Worm (Caenorhabditis elegans) whole organism, late embryonic: ENCODE results near the gene srt-53.
A peak's percentile ranks its signal among the peaks of the same experiment; 100 is the strongest.

Experiments used
- K09A11.1 ChIP-seq: sonication (generic microtip); optimal IDR thresholded peaks from 2 replicates; lab custom pipeline; 2017; ENCODE audit warnings: antibody characterized with exemption, mild to moderate bottlenecking, missing genetic modification characterization, missing compliant biosample characterization; ENCODE audit not compliant: insufficient read depth
- T23F11.4 ChIP-seq: fragments of 200-800 bp; sonication (Bioruptor generic); optimal IDR thresholded peaks from 2 replicates; lab custom pipeline; 2018; ENCODE audit warnings: mild to moderate bottlenecking, missing genetic modification characterization, missing compliant biosample characterization
- ahr-1 ChIP-seq: sonication (generic microtip); optimal IDR thresholded peaks from 2 replicates; lab custom pipeline; 2016; ENCODE audit warnings: missing genetic modification characterization, missing compliant biosample characterization
- ceh-14 ChIP-seq: sonication (generic microtip); optimal IDR thresholded peaks from 2 replicates; lab custom pipeline; 2016; ENCODE audit warnings: missing genotype, missing genetic modification characterization, missing compliant biosample characterization
- ceh-18 ChIP-seq: sonication (generic microtip); optimal IDR thresholded peaks from 2 replicates; lab custom pipeline; 2016; ENCODE audit warnings: missing genetic modification characterization, missing compliant biosample characterization
- ceh-2 ChIP-seq: sonication (generic microtip); optimal IDR thresholded peaks from 2 replicates; lab custom pipeline; 2016; ENCODE audit warnings: missing genotype, missing genetic modification characterization, missing compliant biosample characterization
- ceh-24 ChIP-seq: sonication (generic microtip); optimal IDR thresholded peaks from 2 replicates; lab custom pipeline; 2016; ENCODE audit warnings: mild to moderate bottlenecking, missing genetic modification characterization, missing compliant biosample characterization
- ceh-30 ChIP-seq: fragments of 150-350 bp; optimal IDR thresholded peaks from 2 replicates; lab custom pipeline; 2014; ENCODE audit warnings: missing biosample characterization, missing genetic modification characterization
- ceh-31 ChIP-seq: sonication (generic microtip); optimal IDR thresholded peaks from 2 replicates; lab custom pipeline; 2016; ENCODE audit warnings: missing genetic modification characterization, missing compliant biosample characterization
- ceh-34 ChIP-seq: sonication (generic microtip); optimal IDR thresholded peaks from 2 replicates; lab custom pipeline; 2016; ENCODE audit warnings: mild to moderate bottlenecking, missing genetic modification characterization, missing compliant biosample characterization
- ceh-48 ChIP-seq: sonication (generic microtip); optimal IDR thresholded peaks from 2 replicates; lab custom pipeline; 2016; ENCODE audit warnings: missing genetic modification characterization, inconsistent platforms, missing compliant biosample characterization
- dve-1 ChIP-seq: sonication (generic microtip); optimal IDR thresholded peaks from 2 replicates; lab custom pipeline; 2017; ENCODE audit warnings: antibody characterized with exemption, mild to moderate bottlenecking, missing genetic modification characterization, missing compliant biosample characterization
- elt-2 ChIP-seq: sonication (generic microtip); optimal IDR thresholded peaks from 2 replicates; lab custom pipeline; 2016; ENCODE audit warnings: missing genetic modification reagents, missing genetic modification characterization, missing compliant biosample characterization
- elt-4 ChIP-seq: sonication (generic microtip); optimal IDR thresholded peaks from 2 replicates; lab custom pipeline; 2016; ENCODE audit warnings: missing genetic modification characterization, missing compliant biosample characterization
- ets-4 ChIP-seq: sonication (generic microtip); optimal IDR thresholded peaks from 2 replicates; lab custom pipeline; 2016; ENCODE audit warnings: missing genetic modification characterization, missing compliant biosample characterization
- eyg-1 ChIP-seq: sonication (generic microtip); optimal IDR thresholded peaks from 2 replicates; lab custom pipeline; 2016; ENCODE audit warnings: missing genotype, missing genetic modification characterization, missing compliant biosample characterization
- fkh-6 ChIP-seq: sonication (generic microtip); optimal IDR thresholded peaks from 2 replicates; lab custom pipeline; 2016; ENCODE audit warnings: missing genetic modification characterization, missing compliant biosample characterization
- hlh-30 ChIP-seq: sonication (generic microtip); optimal IDR thresholded peaks from 2 replicates; lab custom pipeline; 2017; ENCODE audit warnings: antibody characterized with exemption, missing genetic modification characterization, missing compliant biosample characterization; ENCODE audit not compliant: insufficient read depth
- hlh-6 ChIP-seq: sonication (generic microtip); optimal IDR thresholded peaks from 2 replicates; lab custom pipeline; 2016; ENCODE audit warnings: missing genotype, missing genetic modification characterization, missing compliant biosample characterization
- lim-6 ChIP-seq: sonication (generic microtip); optimal IDR thresholded peaks from 2 replicates; lab custom pipeline; 2016; ENCODE audit warnings: missing genetic modification characterization, missing compliant biosample characterization
- madf-2 ChIP-seq: sonication (generic microtip); optimal IDR thresholded peaks from 2 replicates; lab custom pipeline; 2017; ENCODE audit warnings: missing genetic modification characterization, missing compliant biosample characterization
- nfya-1 ChIP-seq: sonication (generic microtip); optimal IDR thresholded peaks from 2 replicates; lab custom pipeline; 2017; ENCODE audit warnings: missing genetic modification characterization, mild to moderate bottlenecking, missing compliant biosample characterization, antibody characterized with exemption, moderate library complexity
- nhr-11 ChIP-seq: fragments of 150-350 bp; optimal IDR thresholded peaks from 2 replicates; lab custom pipeline; 2014; ENCODE audit warnings: missing biosample characterization, missing genetic modification characterization
- nhr-232 ChIP-seq: sonication (generic microtip); optimal IDR thresholded peaks from 2 replicates; lab custom pipeline; 2016; ENCODE audit warnings: missing genetic modification characterization, missing compliant biosample characterization
- npax-4 ChIP-seq: sonication (generic microtip); optimal IDR thresholded peaks from 2 replicates; lab custom pipeline; 2016; ENCODE audit warnings: missing genetic modification characterization, missing compliant biosample characterization
- pha-4 ChIP-seq: fragments of 150-350 bp; optimal IDR thresholded peaks from 2 replicates; lab custom pipeline; 2018; ENCODE audit warnings: missing biosample characterization, missing genetic modification reagents, missing genetic modification characterization
- ref-2 ChIP-seq: sonication (generic microtip); optimal IDR thresholded peaks from 2 replicates; lab custom pipeline; 2016; ENCODE audit warnings: missing genetic modification characterization, missing compliant biosample characterization
- sdc-2 ChIP-seq: sonication (generic microtip); optimal IDR thresholded peaks from 2 replicates; lab custom pipeline; 2016; ENCODE audit warnings: missing genotype, missing genetic modification characterization, missing compliant biosample characterization
- sox-2 ChIP-seq: fragments of 200-800 bp; sonication (Bioruptor generic); IDR thresholded peaks from 2 replicates; pipeline ENCODE4 v1.3.6; 2022; ENCODE audit warnings: missing genetic modification reagents, missing genetic modification characterization, missing compliant biosample characterization
- sox-4 ChIP-seq: sonication (generic microtip); optimal IDR thresholded peaks from 2 replicates; lab custom pipeline; 2017; ENCODE audit warnings: mild to moderate bottlenecking, missing genetic modification characterization, inconsistent platforms, missing compliant biosample characterization
- tbx-2 ChIP-seq: sonication (generic microtip); optimal IDR thresholded peaks from 2 replicates; lab custom pipeline; 2016; ENCODE audit warnings: missing genetic modification characterization, missing compliant biosample characterization
- unc-42 ChIP-seq: sonication (generic microtip); optimal IDR thresholded peaks from 2 replicates; lab custom pipeline; 2016; ENCODE audit warnings: missing genotype, missing genetic modification characterization, missing compliant biosample characterization
- unc-55 ChIP-seq: sonication (generic microtip); optimal IDR thresholded peaks from 2 replicates; lab custom pipeline; 2017; ENCODE audit warnings: missing biosample characterization, missing genetic modification reagents, missing genetic modification characterization
- zip-5 ChIP-seq: sonication (generic microtip); optimal IDR thresholded peaks from 2 replicates; lab custom pipeline; 2016; ENCODE audit warnings: missing genetic modification characterization, missing compliant biosample characterization

Gene srt-53

DNA sequence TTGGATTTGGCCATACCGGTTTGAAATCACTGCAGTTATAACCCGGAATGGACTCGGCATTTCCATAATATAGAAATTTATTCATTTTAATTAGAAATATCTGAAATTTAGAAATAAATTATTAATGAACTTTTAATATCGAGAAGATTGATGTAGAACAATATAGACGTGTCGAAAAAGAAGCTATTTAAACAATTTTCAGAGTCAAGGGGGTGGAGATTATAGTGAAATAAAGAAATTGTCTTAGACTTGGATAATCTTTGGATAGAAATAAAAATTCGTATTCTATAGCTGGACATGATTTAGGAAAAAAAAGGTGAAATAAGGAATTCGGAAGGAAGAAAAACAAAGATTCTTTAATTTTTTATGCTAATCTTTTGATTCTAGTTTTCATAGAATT is at the start of gene srt-53:
Gene srt-53 (minus strand): TSS at position 101 of the 400 bp plus-strand sequence.
- TF ChIP-seq pha-4 (tag; lab: Kevin White, UChicago) (no peak), zip-5 (tag; lab: Kevin White, UChicago) (no peak), sdc-2 (tag; lab: Kevin White, UChicago) (no peak), dve-1 (no peak), unc-55 (GFP tag; lab: Kevin White, UChicago) (no peak), ceh-48 (tag; lab: Kevin White, UChicago) (no peak)

DNA sequence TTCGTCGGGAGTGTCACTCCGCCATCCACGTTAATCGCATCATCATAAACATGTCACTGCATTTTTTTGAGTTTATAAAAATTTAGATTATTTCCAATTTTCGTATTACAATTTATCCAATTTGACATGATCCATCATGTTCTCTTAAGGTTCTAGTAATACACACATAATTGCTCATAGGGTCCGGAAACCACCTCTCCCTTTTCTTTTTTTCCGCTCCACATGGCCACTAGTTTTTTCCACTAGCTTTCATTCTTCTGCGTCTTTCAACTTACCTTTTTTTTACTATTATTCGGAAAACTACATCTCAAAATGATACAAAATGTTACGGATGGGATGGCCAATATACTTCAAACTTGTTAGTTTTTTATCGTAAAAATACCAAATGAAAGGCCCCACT is 45.7 kb upstream of the srt-53 start, which contains the start of gene Y97E10AL.1:
Gene Y97E10AL.1 (plus strand): TSS at position 301 of the 400 bp plus-strand sequence.
- TF ChIP-seq eyg-1 = no peak
- no peak for TF ChIP-seq ceh-24 (tag; lab: Kevin White, UChicago)
- TF ChIP-seq ceh-30 (tag; lab: Kevin White, UChicago) = no peak
- TF ChIP-seq tbx-2 = no peak
- no peak for TF ChIP-seq elt-4
- TF ChIP-seq sox-2 = no peak
- TF ChIP-seq nhr-232 = no peak
- TF ChIP-seq K09A11.1 = no peak
- no peak for TF ChIP-seq npax-4 (tag; lab: Kevin White, UChicago)

DNA sequence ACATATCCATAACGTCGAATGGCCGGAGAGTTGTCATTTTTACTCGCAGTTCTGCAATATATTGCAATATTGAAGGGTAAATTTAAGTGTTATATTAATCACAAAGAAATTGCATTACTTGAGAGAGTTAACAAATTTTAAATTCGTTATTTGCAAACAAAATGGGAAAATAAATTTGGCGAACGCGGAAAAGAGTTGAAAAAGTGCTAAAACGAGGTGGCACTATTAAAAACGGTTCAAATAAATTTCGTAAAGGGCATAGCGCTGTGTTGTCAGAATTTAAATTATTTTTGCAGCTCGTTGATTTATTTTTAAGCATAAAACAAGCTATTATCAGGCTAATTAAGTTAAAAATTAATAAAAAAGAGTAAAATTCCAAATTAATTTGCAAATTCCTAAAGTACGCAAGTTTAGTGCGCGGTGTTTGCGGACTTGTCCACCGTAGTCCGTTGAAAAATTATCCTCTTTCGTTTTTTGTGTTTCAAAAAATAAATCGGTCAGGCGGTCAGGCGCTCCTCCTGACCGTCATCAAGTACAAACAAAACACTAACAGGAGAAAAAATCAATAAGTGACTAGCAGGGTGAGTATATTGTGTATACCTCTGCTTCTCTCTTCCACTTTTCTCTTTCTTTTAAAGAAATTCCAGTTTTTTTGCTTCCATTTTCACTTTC is 43.3 kb upstream of the srt-53 start, which contains the start of the genes natb-1 and abhd-12:
Gene natb-1 (minus strand): TSS at position 51 of the 672 bp plus-strand sequence.
Gene abhd-12 (plus strand): TSS at position 499 of the 672 bp plus-strand sequence.
- TF ChIP-seq ceh-14 (peak; percentile 70), ets-4 (no peak), ceh-2 (no peak), unc-42 (peak; percentile 77), lim-6 (tag; lab: Kevin White, UChicago) (no peak), hlh-30 (peak; percentile 16), ceh-30 (tag; lab: Kevin White, UChicago) (peak; percentile 27)

DNA sequence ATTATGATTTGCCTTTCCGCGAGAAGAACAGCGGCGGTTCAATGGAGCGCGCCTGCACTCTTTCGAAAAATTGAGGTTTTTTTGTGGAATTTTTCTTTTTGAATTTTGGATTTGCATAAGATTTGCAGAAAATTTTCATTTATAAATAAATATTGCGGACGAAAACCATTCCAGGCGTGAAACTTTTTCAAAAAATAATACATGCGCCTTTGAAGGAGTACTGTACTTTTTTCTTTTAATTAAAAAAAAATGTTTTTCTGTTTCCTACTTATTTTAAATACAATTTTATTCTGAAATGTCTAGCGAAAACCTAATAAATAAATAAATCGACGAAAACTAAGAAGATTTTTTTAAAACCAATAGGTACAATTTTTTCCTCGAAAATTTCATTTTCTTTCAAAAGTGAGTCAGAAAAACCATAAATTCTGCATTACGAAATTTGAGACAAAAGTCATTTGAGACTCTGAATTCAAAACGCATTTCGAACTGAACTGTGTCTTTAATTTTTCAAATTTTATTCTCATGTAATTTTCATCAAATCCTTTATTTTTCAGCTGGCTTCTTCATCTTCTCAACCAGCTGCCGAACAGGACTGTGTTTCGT is 40.9 kb upstream of the srt-53 start, which contains the start of gene F26D11.1:
Gene F26D11.1 (plus strand): TSS at position 553 of the 603 bp plus-strand sequence.
- no peak for TF ChIP-seq hlh-6 (tag; lab: Kevin White, UChicago)

DNA sequence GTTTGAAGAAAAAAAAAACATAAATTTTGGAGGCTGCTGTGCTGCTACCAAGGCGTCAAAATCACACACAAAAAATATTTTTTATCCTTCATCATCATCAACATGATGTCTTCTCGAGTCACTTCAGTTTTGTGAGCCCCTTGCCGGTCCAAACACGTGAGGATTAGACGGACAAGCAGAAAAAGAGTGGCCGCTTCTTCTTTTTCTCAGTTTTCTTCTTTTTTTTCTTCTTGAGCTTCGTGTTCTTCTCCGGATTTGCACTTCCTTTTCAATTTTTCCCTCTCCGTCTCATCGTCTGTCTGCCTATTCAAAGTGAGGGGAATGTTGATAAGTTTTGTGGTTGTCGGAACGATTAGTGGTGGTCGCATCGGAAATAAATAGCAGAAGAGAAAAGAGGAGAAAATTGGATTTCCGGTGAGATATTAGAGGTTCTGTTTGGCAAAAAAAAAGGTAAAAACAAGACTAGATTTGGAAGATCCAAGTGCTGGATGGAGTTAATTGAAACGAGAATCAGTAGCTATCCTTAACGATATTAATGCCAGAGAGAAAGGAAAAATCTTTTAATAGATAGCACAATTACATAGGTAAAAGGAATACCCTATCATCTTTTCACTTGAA is 40.3 kb upstream of the srt-53 start:
- TF ChIP-seq unc-42 (peak; percentile 62), T23F11.4 (GFP tag; lab: Kevin White, UChicago) (no peak), ahr-1 (tag; lab: Kevin White, UChicago) (no peak), sox-4 (no peak), fkh-6 (tag; lab: Kevin White, UChicago) (no peak)

DNA sequence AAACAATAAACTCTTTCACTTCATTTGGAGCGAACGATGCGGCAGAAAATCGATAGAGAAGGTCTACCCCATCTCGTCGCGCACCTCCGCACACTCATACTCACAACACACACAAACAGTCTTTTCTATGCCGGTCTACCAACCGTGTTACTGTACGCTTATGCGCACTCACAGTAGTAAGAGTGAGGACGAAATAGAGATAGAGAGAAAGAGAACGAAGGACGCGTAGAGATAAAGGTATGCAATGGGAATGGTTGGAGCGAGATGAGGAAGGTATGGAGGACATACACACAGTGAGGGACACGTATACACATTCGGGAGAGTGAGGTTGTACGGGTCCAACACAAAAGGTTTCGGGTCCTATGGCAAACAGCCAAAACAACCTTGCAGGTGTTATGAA is 38.6 kb upstream of the srt-53 start:
- TF ChIP-seq nfya-1 (tag; lab: Kevin White, UChicago) (peak; percentile 48), sox-4 (no peak), madf-2 (tag; lab: Kevin White, UChicago) (peak; percentile 26), T23F11.4 (GFP tag; lab: Kevin White, UChicago) (peak; percentile 52), elt-2 (tag; lab: Kevin White, UChicago) (peak; percentile 12), ceh-14 (no peak), ceh-18 (tag; lab: Kevin White, UChicago) (peak; percentile 11), hlh-6 (tag; lab: Kevin White, UChicago) (peak; percentile 28), nhr-11 (tag; lab: Kevin White, UChicago) (no peak), sdc-2 (tag; lab: Kevin White, UChicago) (peak; percentile 15), ceh-34 (tag; lab: Kevin White, UChicago) (peak; percentile 14), tbx-2 (peak; percentile 37), ceh-2 (peak; percentile 15), ceh-31 (tag; lab: Kevin White, UChicago) (peak; percentile 39), ref-2 (tag; lab: Kevin White, UChicago) (peak; percentile 69)
